Fruit fly (Drosophila melanogaster): ENCODE data around the gene MESR3.

- TF ChIP-seq Sp1 (GFP tag; optimal IDR thresholded peaks at IDR 0.05), result no peak
- TF ChIP-seq woc (GFP tag; optimal IDR thresholded peaks at IDR 0.05), result no peak
- TF ChIP-seq Hr83 (GFP tag; optimal IDR thresholded peaks at IDR 0.05; ENCODE audit: poor library complexity, severe bottlenecking), result no peak
- no peak for TF ChIP-seq tai (GFP tag; optimal IDR thresholded peaks at IDR 0.05)
- TF ChIP-seq psq (GFP tag; optimal IDR thresholded peaks at IDR 0.05), result no peak
- TF ChIP-seq h (GFP tag; optimal IDR thresholded peaks at IDR 0.05), result no peak
- no peak for TF ChIP-seq lola (GFP tag; optimal IDR thresholded peaks at IDR 0.05)
These were observed 41.1 kb downstream of the MESR3 start for dm6 chr2L:18658108-18658507.

Measured in whole organism, wandering third instar larva.